Worm (Caenorhabditis elegans): ENCODE results near the gene hrg-2.

- TF ChIP-seq unc-62 (GFP tag; optimal IDR thresholded peaks at IDR 0.05 in 1 of 2) (no peak), unc-62 (tag; optimal IDR thresholded peaks at IDR 0.05) (no peak), R02D3.7 (tag; optimal IDR thresholded peaks at IDR 0.05) (no peak), nhr-25 (tag; optimal IDR thresholded peaks at IDR 0.05; ENCODE audit: borderline replicate concordance, insufficient read depth) (no peak), Y75B8A.6 (GFP tag; IDR thresholded peaks at IDR 0.05) (no peak), tra-1 (GFP tag; IDR thresholded peaks at IDR 0.05) (no peak), nhr-11 (tag; optimal IDR thresholded peaks at IDR 0.05) (no peak), ZK337.2 (GFP tag; IDR thresholded peaks at IDR 0.05) (no peak), mxl-2 (GFP tag; conservative IDR thresholded peaks at IDR 0.05) (no peak), unc-130 (GFP tag; optimal IDR thresholded peaks at IDR 0.05) (no peak), lin-15B (tag; optimal IDR thresholded peaks at IDR 0.05) (no peak)
These were observed 45.4 kb upstream of the hrg-2 start for ce11 chrV:12455695-12456094.

All from whole organism, L4 larva.